Worm (Caenorhabditis elegans) whole organism, L1 larva: Measurements from ENCODE around the gene dpf-6.

Experiments used
- C16A3.4 ChIP-seq: fragments of 150-350 bp; optimal IDR thresholded peaks from 2 replicates; lab custom pipeline; 2014; ENCODE audit warnings: missing biosample characterization, missing genetic modification characterization
- C34B4.2 ChIP-seq: sonication (generic microtip); optimal IDR thresholded peaks from 2 replicates; lab custom pipeline; 2017; ENCODE audit warnings: mild to moderate bottlenecking, missing genetic modification characterization, missing compliant biosample characterization
- aha-1 ChIP-seq: fragments of 150-350 bp; optimal IDR thresholded peaks from 2 replicates; lab custom pipeline; 2014; ENCODE audit warnings: missing biosample characterization, missing genetic modification characterization
- ama-1 ChIP-seq: fragments of 150-350 bp; optimal IDR thresholded peaks from 2 replicates; lab custom pipeline; 2014
- blmp-1 ChIP-seq: fragments of 150-350 bp; optimal IDR thresholded peaks from 2 replicates; lab custom pipeline; 2014; ENCODE audit warnings: missing biosample characterization, missing genetic modification characterization
- ceh-8 ChIP-seq: fragments of 200-800 bp; sonication (Bioruptor generic); optimal IDR thresholded peaks from 2 replicates; lab custom pipeline; 2018; ENCODE audit warnings: mild to moderate bottlenecking, missing genetic modification characterization, moderate library complexity, missing compliant biosample characterization
- ceh-88 ChIP-seq: fragments of 200-800 bp; sonication (Bioruptor generic); IDR thresholded peaks from 2 replicates; pipeline ENCODE4 v1.3.6; 2022; ENCODE audit warnings: missing genetic modification characterization, missing compliant biosample characterization
- ces-1 ChIP-seq: fragments of 150-350 bp; optimal IDR thresholded peaks from 2 replicates; lab custom pipeline; 2014; ENCODE audit warnings: missing biosample characterization, missing genetic modification reagents, missing genetic modification characterization
- dpl-1 ChIP-seq, 3 experiments: fragments of 150-350 bp in 2 of 3; sonication (generic microtip) in 1 of 3; optimal IDR thresholded peaks; 2 replicates each; lab custom pipeline; 2014 to 2017; ENCODE audit warnings: missing biosample characterization in 3 of 3, missing genetic modification characterization in 3 of 3, missing genetic modification reagents in 3 of 3
- dsc-1 ChIP-seq: sonication (generic microtip); optimal IDR thresholded peaks from 2 replicates; lab custom pipeline; 2016; ENCODE audit warnings: mild to moderate bottlenecking, missing genetic modification characterization, missing compliant biosample characterization
- efl-1 ChIP-seq, 4 experiments: fragments of 150-350 bp; optimal IDR thresholded peaks in 3 of 4; peaks in 1 of 4; 1 replicate in 1 of 4; 2 replicates in 3 of 4; lab custom pipeline; 2014; ENCODE audit warnings: missing biosample characterization in 2 of 4, missing genetic modification characterization in 2 of 4, missing genetic modification reagents in 2 of 4
- egl-27 ChIP-seq, 2 experiments: fragments of 150-350 bp in 1 of 2; sonication (generic microtip); optimal IDR thresholded peaks; 3 replicates each; lab custom pipeline; 2017 to 2018; ENCODE audit warnings: missing biosample characterization in 2 of 2, missing genetic modification characterization in 2 of 2, missing genetic modification reagents in 2 of 2
- elt-2 ChIP-seq: sonication (generic microtip); optimal IDR thresholded peaks from 2 replicates; lab custom pipeline; 2016; ENCODE audit warnings: missing genetic modification characterization, mild to moderate bottlenecking, inconsistent platforms, missing compliant biosample characterization, missing genetic modification reagents
- fkh-10 ChIP-seq: sonication (generic microtip); optimal IDR thresholded peaks from 2 replicates; lab custom pipeline; 2017; ENCODE audit warnings: missing biosample characterization, missing genetic modification reagents, missing genetic modification characterization
- fkh-4 ChIP-seq: sonication (generic microtip); optimal IDR thresholded peaks from 2 replicates; lab custom pipeline; 2016; ENCODE audit warnings: missing compliant biosample characterization, missing genetic modification characterization, borderline replicate concordance
- fkh-8 ChIP-seq: sonication (generic microtip); optimal IDR thresholded peaks from 2 replicates; lab custom pipeline; 2016; ENCODE audit warnings: mild to moderate bottlenecking, missing genetic modification characterization, missing compliant biosample characterization
- hlh-4 ChIP-seq: sonication (generic microtip); optimal IDR thresholded peaks from 2 replicates; lab custom pipeline; 2016; ENCODE audit warnings: mild to moderate bottlenecking, missing genetic modification characterization, missing compliant biosample characterization
- hpl-2 ChIP-seq: fragments of 150-350 bp; optimal IDR thresholded peaks from 2 replicates; lab custom pipeline; 2014; ENCODE audit warnings: missing biosample characterization, missing genetic modification reagents, missing genetic modification characterization
- irx-1 ChIP-seq: sonication (generic microtip); optimal IDR thresholded peaks from 2 replicates; lab custom pipeline; 2016; ENCODE audit warnings: missing genetic modification characterization, missing compliant biosample characterization
- isw-1 ChIP-seq: fragments of 200-800 bp; sonication (Bioruptor generic); IDR thresholded peaks from 2 replicates; pipeline ENCODE4 v1.3.6; 2022; ENCODE audit warnings: missing genetic modification characterization, missing compliant biosample characterization
- jun-1 ChIP-seq: fragments of 150-350 bp; optimal IDR thresholded peaks from 2 replicates; lab custom pipeline; 2014; ENCODE audit warnings: missing biosample characterization, missing genetic modification reagents, missing genetic modification characterization
- lin-13 ChIP-seq: fragments of 150-350 bp; optimal IDR thresholded peaks from 2 replicates; lab custom pipeline; 2014; ENCODE audit warnings: missing biosample characterization, missing genetic modification reagents, missing genetic modification characterization
- lin-14 ChIP-seq: fragments of 200-800 bp; sonication (Bioruptor generic); optimal IDR thresholded peaks from 2 replicates; lab custom pipeline; 2018; ENCODE audit warnings: mild to moderate bottlenecking, missing genetic modification characterization, moderate library complexity, missing compliant biosample characterization
- lin-35 ChIP-seq, 2 experiments: fragments of 150-350 bp; optimal IDR thresholded peaks; 2 replicates each; lab custom pipeline; 2014; ENCODE audit warnings: missing biosample characterization in 2 of 2, missing genetic modification characterization in 2 of 2, missing genetic modification reagents in 2 of 2
- lin-39 ChIP-seq: fragments of 150-350 bp; optimal IDR thresholded peaks from 2 replicates; lab custom pipeline; 2014; ENCODE audit warnings: missing biosample characterization, missing genetic modification reagents, missing genetic modification characterization
- lir-3 ChIP-seq: sonication (generic microtip); optimal IDR thresholded peaks from 2 replicates; lab custom pipeline; 2016; ENCODE audit warnings: mild to moderate bottlenecking, missing genetic modification characterization, moderate library complexity, missing compliant biosample characterization; ENCODE audit not compliant: poor library complexity
- lsy-2 ChIP-seq, 2 experiments: fragments of 150-350 bp; optimal IDR thresholded peaks; 2 replicates each; lab custom pipeline; 2014; ENCODE audit warnings: missing biosample characterization in 2 of 2, missing genetic modification characterization in 2 of 2
- mef-2 ChIP-seq: fragments of 150-350 bp; optimal IDR thresholded peaks from 2 replicates; lab custom pipeline; 2014; ENCODE audit warnings: missing biosample characterization, missing genetic modification characterization
- mep-1 ChIP-seq: fragments of 150-350 bp; optimal IDR thresholded peaks from 2 replicates; lab custom pipeline; 2014; ENCODE audit warnings: missing biosample characterization, missing genetic modification characterization
- nhr-11 ChIP-seq: fragments of 150-350 bp; optimal IDR thresholded peaks from 2 replicates; lab custom pipeline; 2014; ENCODE audit warnings: missing biosample characterization, missing genetic modification characterization
- nhr-12 ChIP-seq: sonication (generic microtip); optimal IDR thresholded peaks from 2 replicates; lab custom pipeline; 2017; ENCODE audit warnings: missing biosample characterization, missing genetic modification characterization
- nhr-19 ChIP-seq: fragments of 200-800 bp; sonication (Bioruptor generic); conservative IDR thresholded peaks from 2 replicates; pipeline ENCODE4 v1.3.6; 2022; ENCODE audit warnings: missing genetic modification characterization, missing compliant biosample characterization
- nhr-237 ChIP-seq: fragments of 150-350 bp; optimal IDR thresholded peaks from 2 replicates; lab custom pipeline; 2014; ENCODE audit warnings: missing biosample characterization, missing genetic modification characterization
- nhr-47 ChIP-seq: sonication (generic microtip); optimal IDR thresholded peaks from 2 replicates; lab custom pipeline; 2016; ENCODE audit warnings: mild to moderate bottlenecking, missing genetic modification characterization, moderate library complexity, missing compliant biosample characterization
- nhr-76 ChIP-seq: sonication (generic microtip); optimal IDR thresholded peaks from 2 replicates; lab custom pipeline; 2017; ENCODE audit warnings: missing biosample characterization, missing genetic modification characterization
- nhr-84 ChIP-seq: sonication (generic microtip); optimal IDR thresholded peaks from 2 replicates; lab custom pipeline; 2017; ENCODE audit warnings: missing biosample characterization, missing genetic modification characterization
- nhr-85 ChIP-seq: sonication (generic microtip); peaks from one replicate; lab custom pipeline; 2016; ENCODE audit warnings: missing genetic modification characterization, inconsistent platforms, missing compliant biosample characterization
- pag-3 ChIP-seq: sonication (generic microtip); optimal IDR thresholded peaks from 2 replicates; lab custom pipeline; 2017; ENCODE audit warnings: missing genetic modification characterization, mild to moderate bottlenecking, missing compliant biosample characterization, antibody characterized with exemption, borderline replicate concordance; ENCODE audit not compliant: insufficient read depth
- pax-3 ChIP-seq: fragments of 200-800 bp; sonication (Bioruptor generic); optimal IDR thresholded peaks from 2 replicates; lab custom pipeline; 2018; ENCODE audit warnings: mild to moderate bottlenecking, missing genetic modification characterization, moderate library complexity, missing compliant biosample characterization
- pqm-1 ChIP-seq: sonication (generic microtip); optimal IDR thresholded peaks from 3 replicates; lab custom pipeline; 2017; ENCODE audit warnings: missing biosample characterization, missing genetic modification characterization
- rnt-1 ChIP-seq: sonication (generic microtip); optimal IDR thresholded peaks from 2 replicates; lab custom pipeline; 2016; ENCODE audit warnings: mild to moderate bottlenecking, missing genetic modification characterization, moderate library complexity, missing compliant biosample characterization
- skn-1 ChIP-seq: fragments of 150-350 bp; optimal IDR thresholded peaks from 2 replicates; lab custom pipeline; 2014; ENCODE audit warnings: missing biosample characterization, missing genetic modification characterization
- sox-4 ChIP-seq: sonication (generic microtip); optimal IDR thresholded peaks from 2 replicates; lab custom pipeline; 2016; ENCODE audit warnings: missing genetic modification characterization, missing compliant biosample characterization
- sptf-1 ChIP-seq: fragments of 150-350 bp; optimal IDR thresholded peaks from 2 replicates; lab custom pipeline; 2014; ENCODE audit warnings: missing biosample characterization, missing genetic modification characterization
- swsn-7 ChIP-seq: sonication (generic microtip); optimal IDR thresholded peaks from 2 replicates; lab custom pipeline; 2016; ENCODE audit warnings: missing genetic modification characterization, missing compliant biosample characterization
- unc-130 ChIP-seq: fragments of 150-350 bp; optimal IDR thresholded peaks from 2 replicates; lab custom pipeline; 2017; ENCODE audit warnings: missing biosample characterization, missing genetic modification characterization, inconsistent platforms
- unc-30 ChIP-seq: sonication (generic microtip); optimal IDR thresholded peaks from 2 replicates; lab custom pipeline; 2017; ENCODE audit warnings: missing biosample characterization, missing genetic modification characterization
- unc-62 ChIP-seq: fragments of 150-350 bp; optimal IDR thresholded peaks from 2 replicates; lab custom pipeline; 2014; ENCODE audit warnings: missing biosample characterization, missing genetic modification reagents, missing genetic modification characterization
- unc-86 ChIP-seq: sonication (generic microtip); optimal IDR thresholded peaks from 2 replicates; lab custom pipeline; 2016; ENCODE audit warnings: missing genetic modification characterization, missing compliant biosample characterization
- unc-98 ChIP-seq: fragments of 200-800 bp; sonication (Bioruptor generic); IDR thresholded peaks from 2 replicates; pipeline ENCODE4 v1.3.6; 2022; ENCODE audit warnings: missing genetic modification characterization, missing compliant biosample characterization
- zag-1 ChIP-seq: fragments of 150-350 bp; optimal IDR thresholded peaks from 2 replicates; lab custom pipeline; 2014; ENCODE audit warnings: missing biosample characterization, missing genetic modification characterization
- zip-4 ChIP-seq: fragments of 200-800 bp; sonication (Bioruptor generic); optimal IDR thresholded peaks from 2 replicates; lab custom pipeline; 2018; ENCODE audit warnings: mild to moderate bottlenecking, missing genetic modification characterization, moderate library complexity, missing compliant biosample characterization
- ztf-11 ChIP-seq, 2 experiments: sonication (generic microtip); optimal IDR thresholded peaks; 2 replicates each; lab custom pipeline; 2016 to 2017; ENCODE audit warnings: missing genetic modification characterization in 2 of 2, missing biosample characterization in 1 of 2, missing compliant biosample characterization in 1 of 2
- ztf-4 ChIP-seq: fragments of 150-350 bp; optimal IDR thresholded peaks from 2 replicates; lab custom pipeline; 2014; ENCODE audit warnings: missing biosample characterization, missing genetic modification characterization

Gene dpf-6

DNA sequence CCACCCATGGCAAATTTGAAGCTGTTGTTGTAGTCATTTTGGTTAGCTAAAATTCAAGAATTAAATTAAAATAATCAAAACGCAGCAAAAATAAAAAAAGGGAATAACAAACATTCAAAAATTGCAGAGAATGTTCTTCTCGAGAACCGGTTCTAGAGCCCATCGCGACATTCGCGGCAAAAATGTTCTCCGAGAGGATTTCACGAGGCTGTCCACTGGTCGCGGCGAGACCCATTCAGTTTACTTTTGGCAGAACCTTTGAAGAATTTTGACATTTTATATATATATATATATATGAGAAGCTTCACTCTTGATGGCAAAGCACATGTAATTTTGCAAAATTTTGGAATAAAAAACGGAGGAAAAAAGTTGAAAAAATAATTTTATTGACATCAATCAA is 8.6 kb upstream of the dpf-6 start, which contains the start of gene F44B9.8 (continued):
- TF ChIP-seq egl-27 (tag; optimal IDR thresholded peaks at IDR 0.05; lab: Kevin White, UChicago), result no peak
- peak; percentile 12 for TF ChIP-seq ztf-4 (tag; lab: Kevin White, UChicago)
- peak; percentile 50 for TF ChIP-seq nhr-47 (tag; lab: Kevin White, UChicago)
- no peak for TF ChIP-seq unc-62 (GFP tag; lab: Kevin White, UChicago)
- no peak for TF ChIP-seq ceh-8 (GFP tag; lab: Kevin White, UChicago)
- peak; percentile 24 for TF ChIP-seq lir-3
- TF ChIP-seq nhr-19, result peak; percentile 66
- TF ChIP-seq aha-1 (tag; lab: Kevin White, UChicago), result no peak
- no peak for TF ChIP-seq nhr-237 (tag; lab: Kevin White, UChicago)
- TF ChIP-seq unc-98 (GFP tag; lab: Robert Waterston, UW), result no peak
- no peak for TF ChIP-seq isw-1 (GFP tag; lab: Robert Waterston, UW)
- no peak for TF ChIP-seq zip-4 (GFP tag; lab: Kevin White, UChicago)
- no peak for TF ChIP-seq jun-1 (tag; lab: Kevin White, UChicago)
- no peak for TF ChIP-seq nhr-84 (tag; lab: Kevin White, UChicago)
- TF ChIP-seq hlh-4 (tag; lab: Kevin White, UChicago), result no peak
- no peak for TF ChIP-seq ceh-88 (GFP tag; lab: Robert Waterston, UW)
- peak in 1 of 2 experiments; percentile 20 for TF ChIP-seq ztf-11 (tag; optimal IDR thresholded peaks at IDR 0.05; lab: Kevin White, UChicago)
- TF ChIP-seq mep-1 (tag; lab: Kevin White, UChicago), result peak; percentile 68
- TF ChIP-seq dpl-1 (GFP tag; optimal IDR thresholded peaks at IDR 0.05; lab: Kevin White, UChicago), result peak; percentile 60 to 82 (median 76)
- no peak for TF ChIP-seq zag-1
- TF ChIP-seq lin-13, result no peak
- no peak for TF ChIP-seq mef-2 (tag; lab: Kevin White, UChicago)
- no peak for TF ChIP-seq ces-1
- TF ChIP-seq swsn-7, result peak; percentile 67
- TF ChIP-seq lin-35 (GFP tag; optimal IDR thresholded peaks at IDR 0.05; lab: Kevin White, UChicago), result peak; percentile 72 to 80
- TF ChIP-seq nhr-11 (tag; lab: Kevin White, UChicago), result no peak
- peak; percentile 72 to 76 for TF ChIP-seq efl-1 (optimal IDR thresholded peaks at IDR 0.05; lab: Kevin White, UChicago)
- TF ChIP-seq efl-1 (GFP tag; optimal IDR thresholded peaks at IDR 0.05 in 1 of 2; lab: Kevin White, UChicago), result peak; percentile 73 to 95
- TF ChIP-seq sox-4 (tag; lab: Kevin White, UChicago), result no peak
- no peak for TF ChIP-seq pqm-1
- TF ChIP-seq unc-86, result no peak
- TF ChIP-seq fkh-8 (tag; lab: Kevin White, UChicago), result peak; percentile 13
- no peak for TF ChIP-seq nhr-76 (tag; lab: Kevin White, UChicago)
- no peak for TF ChIP-seq elt-2 (tag; lab: Kevin White, UChicago)
- TF ChIP-seq fkh-10, result no peak
- no peak for TF ChIP-seq nhr-12 (tag; lab: Kevin White, UChicago)
- TF ChIP-seq nhr-85 (tag; lab: Kevin White, UChicago), result peak; percentile 79
- TF ChIP-seq dsc-1 (tag; lab: Kevin White, UChicago), result no peak
- peak; percentile 71 for TF ChIP-seq C16A3.4 (tag; lab: Kevin White, UChicago)
- TF ChIP-seq unc-130, result peak; percentile 73
- TF ChIP-seq irx-1 (tag; lab: Kevin White, UChicago), result peak; percentile 3
- peak; percentile 35 for TF ChIP-seq skn-1 (tag; lab: Kevin White, UChicago)
- no peak for TF ChIP-seq hpl-2 (GFP tag; lab: Kevin White, UChicago)
- TF ChIP-seq pag-3 (tag; lab: Kevin White, UChicago), result no peak
- no peak for TF ChIP-seq C34B4.2 (tag; lab: Kevin White, UChicago)
- TF ChIP-seq rnt-1 (tag; lab: Kevin White, UChicago), result peak; percentile 62
- no peak for TF ChIP-seq fkh-4 (tag; lab: Kevin White, UChicago)
- peak; percentile 78 for TF ChIP-seq lin-14 (GFP tag; lab: Kevin White, UChicago)
- no peak for TF ChIP-seq unc-30 (tag; lab: Kevin White, UChicago)
- no peak for TF ChIP-seq lin-39
- TF ChIP-seq sptf-1 (tag; lab: Kevin White, UChicago), result no peak
- TF ChIP-seq ama-1 (lab: Kevin White, UChicago), result no peak
- no peak for TF ChIP-seq pax-3 (tag; lab: Kevin White, UChicago)
- TF ChIP-seq lsy-2 (tag; optimal IDR thresholded peaks at IDR 0.05; lab: Kevin White, UChicago), result peak; percentile 76 to 80
- peak; percentile 19 for TF ChIP-seq blmp-1 (tag; lab: Kevin White, UChicago)
